Worm (Caenorhabditis elegans): ENCODE measurements around the gene glb-32.

The glb-32 gene

DNA sequence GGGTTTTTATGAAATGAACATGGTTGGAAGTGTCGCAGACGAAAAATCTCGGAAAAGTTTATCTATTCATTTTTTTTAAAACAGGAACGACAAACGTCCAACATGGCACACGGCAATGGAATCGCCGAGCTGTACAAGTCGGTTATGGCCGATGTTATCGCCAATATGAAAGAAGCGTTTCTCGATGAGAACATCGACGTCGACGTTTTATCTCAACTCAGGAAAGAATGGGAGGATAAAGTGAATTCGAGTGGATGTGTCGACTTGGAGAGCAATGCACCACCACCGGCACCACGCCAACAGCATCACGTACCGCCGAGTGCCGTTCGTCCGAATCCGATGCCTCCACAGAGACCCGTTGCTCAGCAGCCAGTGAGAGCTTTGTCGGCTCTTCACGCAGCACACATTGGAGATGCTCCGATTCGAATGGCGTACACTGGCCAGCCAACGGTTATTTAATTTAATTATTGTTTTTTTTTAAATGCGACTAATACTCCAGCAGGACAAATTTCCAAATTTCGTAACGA is 39.2 kb downstream of the glb-32 start:
- TF ChIP-seq sma-9 (GFP tag; optimal IDR thresholded peaks at IDR 0.05): peak; percentile 3
- no peak for TF ChIP-seq sma-9 (tag; optimal IDR thresholded peaks at IDR 0.05)
- no peak for TF ChIP-seq nhr-237 (tag; optimal IDR thresholded peaks at IDR 0.05)

DNA sequence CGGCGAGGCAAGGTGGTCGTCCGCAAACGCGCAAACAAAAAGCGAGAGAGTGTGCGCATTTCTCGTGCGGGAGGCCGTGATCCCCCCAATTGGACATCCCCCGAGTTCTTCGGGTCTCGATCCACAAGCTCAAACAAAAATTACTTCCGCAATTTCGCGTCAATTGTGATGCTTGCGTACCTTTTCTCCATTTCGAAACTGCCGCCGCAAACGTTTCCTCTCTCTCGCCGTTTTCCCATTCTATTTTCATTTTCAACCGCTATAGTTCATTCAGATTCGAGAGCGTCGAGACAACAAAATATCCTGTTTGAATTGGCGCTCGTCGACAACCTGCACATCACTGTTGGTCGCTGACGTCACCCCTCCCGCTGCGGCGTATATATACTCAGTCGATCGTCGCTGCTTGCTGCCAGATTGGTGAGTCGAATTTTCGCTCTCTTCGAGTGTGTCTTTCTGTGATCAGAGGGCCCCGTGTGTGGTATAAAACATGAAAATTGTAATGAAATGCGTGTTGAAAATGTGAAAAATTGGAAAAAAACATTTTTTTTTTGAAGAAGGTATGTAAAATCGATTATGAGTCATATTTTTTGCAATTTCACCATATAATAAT is 39.9 kb downstream of the glb-32 start, which contains the start of the genes pqn-51 and K11D12.14:
TSS of gene pqn-51 (plus strand) at position 275 of the 610 bp plus-strand sequence.
TSS of gene K11D12.14 (plus strand) at position 304 of the 610 bp plus-strand sequence.
- TF ChIP-seq nhr-12 (tag; optimal IDR thresholded peaks at IDR 0.05) (no peak), ceh-82 (tag; optimal IDR thresholded peaks at IDR 0.05) (peak; percentile 40), aly-2 (tag; optimal IDR thresholded peaks at IDR 0.05) (no peak), egl-27 (tag; optimal IDR thresholded peaks at IDR 0.05) (peak; percentile 86), ceh-16 (tag; optimal IDR thresholded peaks at IDR 0.05) (peak; percentile 48), nhr-237 (tag; optimal IDR thresholded peaks at IDR 0.05) (peak; percentile 61), crh-2 (tag; optimal IDR thresholded peaks at IDR 0.05) (peak; percentile 95), lsy-2 (tag; optimal IDR thresholded peaks at IDR 0.05) (peak; percentile 79 to 93), blmp-1 (tag; optimal IDR thresholded peaks at IDR 0.05; ENCODE audit: insufficient read depth) (peak; percentile 79), snpc-4 (tag; optimal IDR thresholded peaks at IDR 0.05) (peak; percentile 81), nhr-25 (tag; optimal IDR thresholded peaks at IDR 0.05) (peak; percentile 90), lin-11 (tag; optimal IDR thresholded peaks at IDR 0.05) (peak; percentile 92), ztf-11 (tag; optimal IDR thresholded peaks at IDR 0.05) (no peak), unc-62 (GFP tag; optimal IDR thresholded peaks at IDR 0.05) (peak; percentile 35), peb-1 (tag; optimal IDR thresholded peaks at IDR 0.05) (no peak), lin-13 (GFP tag; optimal IDR thresholded peaks at IDR 0.05) (peak; percentile 87), gmeb-1 (tag; optimal IDR thresholded peaks at IDR 0.05) (peak; percentile 92), sma-3 (GFP tag; optimal IDR thresholded peaks at IDR 0.05) (peak; percentile 95), ztf-1 (GFP tag; conservative IDR thresholded peaks at IDR 0.05) (no peak), fos-1 (tag; optimal IDR thresholded peaks at IDR 0.05) (peak; percentile 92), unc-39 (tag; optimal IDR thresholded peaks at IDR 0.05) (no peak), C34F6.9 (tag; optimal IDR thresholded peaks at IDR 0.05) (peak; percentile 96), mbf-1 (tag; optimal IDR thresholded peaks at IDR 0.05) (no peak), zag-1 (tag; optimal IDR thresholded peaks at IDR 0.05) (peak; percentile 68), nhr-6 (tag; optimal IDR thresholded peaks at IDR 0.05) (peak; percentile 88), sem-4 (tag; optimal IDR thresholded peaks at IDR 0.05) (peak; percentile 90), nhr-11 (tag; optimal IDR thresholded peaks at IDR 0.05) (no peak), F13H6.1 (tag; optimal IDR thresholded peaks at IDR 0.05) (peak; percentile 98), ZK546.5 (tag; optimal IDR thresholded peaks at IDR 0.05) (peak; percentile 95), mdl-1 (tag; optimal IDR thresholded peaks at IDR 0.05) (peak in 1 of 2 experiments; percentile 59), R02D3.7 (tag; optimal IDR thresholded peaks at IDR 0.05) (peak; percentile 1), ztf-4 (tag; optimal IDR thresholded peaks at IDR 0.05) (peak; percentile 89), skn-1 (tag; optimal IDR thresholded peaks at IDR 0.05) (no peak), alr-1 (tag; optimal IDR thresholded peaks at IDR 0.05) (no peak), unc-55 (GFP tag; optimal IDR thresholded peaks at IDR 0.05) (peak; percentile 91), Y55F3AM.14 (GFP tag; optimal IDR thresholded peaks at IDR 0.05) (peak; percentile 98), nhr-10 (tag; optimal IDR thresholded peaks at IDR 0.05) (peak; percentile 15), nhr-129 (tag; optimal IDR thresholded peaks at IDR 0.05) (peak; percentile 97), nhr-21 (tag; optimal IDR thresholded peaks at IDR 0.05) (peak; percentile 94), ama-1 (optimal IDR thresholded peaks at IDR 0.05) (peak; percentile 98), elt-3 (tag; optimal IDR thresholded peaks at IDR 0.05) (no peak), mab-5 (tag; optimal IDR thresholded peaks at IDR 0.05) (peak; percentile 64), sma-9 (GFP tag; optimal IDR thresholded peaks at IDR 0.05) (peak; percentile 90), sma-9 (tag; optimal IDR thresholded peaks at IDR 0.05) (peak; percentile 47), lin-39 (tag; optimal IDR thresholded peaks at IDR 0.05) (no peak)

All from whole organism, L2 larva.